Worm (Caenorhabditis elegans): ENCODE results near the gene tgn-38.

tgn-38 gene

ce11 chrIV:12010859-12011258, 18.1 kb downstream of the tgn-38 start, which contains the start of the genes ZK617.26 and unc-22:
TSS of gene ZK617.26 (minus strand) at chrIV:12010959.
TSS of gene unc-22 (minus strand) at chrIV:12011007.
- TF ChIP-seq ztf-23 (GFP tag; IDR thresholded peaks at IDR 0.05) (no peak), tab-1 (GFP tag; IDR thresholded peaks at IDR 0.05) (no peak), ztf-29 (GFP tag; IDR thresholded peaks at IDR 0.05) (no peak), T22C8.4 (GFP tag; IDR thresholded peaks at IDR 0.05) (no peak), flt-1 (GFP tag; IDR thresholded peaks at IDR 0.05) (no peak), med-1 (GFP tag; optimal IDR thresholded peaks at IDR 0.05; ENCODE audit: insufficient read depth) (no peak), cog-1 (tag; optimal IDR thresholded peaks at IDR 0.05) (no peak), klf-2 (GFP tag; conservative IDR thresholded peaks at IDR 0.05) (no peak), ref-1 (GFP tag; conservative IDR thresholded peaks at IDR 0.05) (no peak)

- TF ChIP-seq ztf-29 (GFP tag; IDR thresholded peaks at IDR 0.05) (no peak), ref-1 (GFP tag; conservative IDR thresholded peaks at IDR 0.05) (no peak), klf-2 (GFP tag; conservative IDR thresholded peaks at IDR 0.05) (no peak), med-1 (GFP tag; optimal IDR thresholded peaks at IDR 0.05; ENCODE audit: insufficient read depth) (no peak)
Observed at ce11 chrIV:12010377-12010776, 18.6 kb downstream of the tgn-38 start.

ce11 chrIV:12009046-12009674, 19.8 kb downstream of the tgn-38 start:
- TF ChIP-seq ztf-23 (GFP tag; IDR thresholded peaks at IDR 0.05): no peak
- TF ChIP-seq med-1 (GFP tag; optimal IDR thresholded peaks at IDR 0.05; ENCODE audit: insufficient read depth): no peak
- TF ChIP-seq ref-1 (GFP tag; conservative IDR thresholded peaks at IDR 0.05): no peak
- no peak for TF ChIP-seq tab-1 (GFP tag; IDR thresholded peaks at IDR 0.05)
- no peak for TF ChIP-seq ztf-29 (GFP tag; IDR thresholded peaks at IDR 0.05)
- no peak for TF ChIP-seq flt-1 (GFP tag; IDR thresholded peaks at IDR 0.05)
- no peak for TF ChIP-seq klf-2 (GFP tag; conservative IDR thresholded peaks at IDR 0.05)
- no peak for TF ChIP-seq T22C8.4 (GFP tag; IDR thresholded peaks at IDR 0.05)
- no peak for TF ChIP-seq cog-1 (tag; optimal IDR thresholded peaks at IDR 0.05)

ce11 chrIV:12005090-12005770, 23.7 kb downstream of the tgn-38 start:
- TF ChIP-seq med-1 (GFP tag; optimal IDR thresholded peaks at IDR 0.05; ENCODE audit: insufficient read depth): no peak
- TF ChIP-seq ref-1 (GFP tag; conservative IDR thresholded peaks at IDR 0.05): no peak
- TF ChIP-seq cog-1 (tag; optimal IDR thresholded peaks at IDR 0.05): no peak

ce11 chrIV:11986407-11986806, 42.6 kb downstream of the tgn-38 start:
- TF ChIP-seq flt-1 (GFP tag; IDR thresholded peaks at IDR 0.05) (no peak), ztf-29 (GFP tag; IDR thresholded peaks at IDR 0.05) (no peak), ztf-23 (GFP tag; IDR thresholded peaks at IDR 0.05) (no peak), T22C8.4 (GFP tag; IDR thresholded peaks at IDR 0.05) (no peak), tab-1 (GFP tag; IDR thresholded peaks at IDR 0.05) (no peak), cog-1 (tag; optimal IDR thresholded peaks at IDR 0.05) (no peak), klf-2 (GFP tag; conservative IDR thresholded peaks at IDR 0.05) (no peak), med-1 (GFP tag; optimal IDR thresholded peaks at IDR 0.05; ENCODE audit: insufficient read depth) (no peak), ref-1 (GFP tag; conservative IDR thresholded peaks at IDR 0.05) (no peak)

Measured in whole organism, midembryonic.